Worm (Caenorhabditis elegans) whole organism, L1 larva: ENCODE data around the gene mrpl-49.

Experiments
- F16B12.6 ChIP-seq: fragments of 150-350 bp; optimal IDR thresholded peaks from 2 replicates; lab custom pipeline; 2014; ENCODE audit warnings: missing biosample characterization, missing genetic modification characterization
- Y116A8C.19 ChIP-seq: sonication (generic microtip); optimal IDR thresholded peaks from 2 replicates; lab custom pipeline; 2016; ENCODE audit warnings: missing compliant biosample characterization, missing genetic modification characterization, borderline replicate concordance
- aly-2 ChIP-seq: fragments of 150-350 bp; optimal IDR thresholded peaks from 2 replicates; lab custom pipeline; 2014; ENCODE audit warnings: missing biosample characterization, missing genetic modification characterization
- ceh-63 ChIP-seq: fragments of 200-800 bp; sonication (Bioruptor generic); optimal IDR thresholded peaks from 2 replicates; lab custom pipeline; 2018; ENCODE audit warnings: mild to moderate bottlenecking, missing genetic modification characterization, missing compliant biosample characterization
- dpl-1 ChIP-seq, 3 experiments: fragments of 150-350 bp in 2 of 3; sonication (generic microtip) in 1 of 3; optimal IDR thresholded peaks; 2 replicates each; lab custom pipeline; 2014 to 2017; ENCODE audit warnings: missing biosample characterization in 3 of 3, missing genetic modification characterization in 3 of 3, missing genetic modification reagents in 3 of 3
- efl-1 ChIP-seq, 4 experiments: fragments of 150-350 bp; optimal IDR thresholded peaks in 3 of 4; peaks in 1 of 4; 1 replicate in 1 of 4; 2 replicates in 3 of 4; lab custom pipeline; 2014; ENCODE audit warnings: missing biosample characterization in 2 of 4, missing genetic modification characterization in 2 of 4, missing genetic modification reagents in 2 of 4
- fkh-4 ChIP-seq: sonication (generic microtip); optimal IDR thresholded peaks from 2 replicates; lab custom pipeline; 2016; ENCODE audit warnings: missing compliant biosample characterization, missing genetic modification characterization, borderline replicate concordance
- fkh-8 ChIP-seq: sonication (generic microtip); optimal IDR thresholded peaks from 2 replicates; lab custom pipeline; 2016; ENCODE audit warnings: mild to moderate bottlenecking, missing genetic modification characterization, missing compliant biosample characterization
- jun-1 ChIP-seq: fragments of 150-350 bp; optimal IDR thresholded peaks from 2 replicates; lab custom pipeline; 2014; ENCODE audit warnings: missing biosample characterization, missing genetic modification reagents, missing genetic modification characterization
- lin-35 ChIP-seq, 2 experiments: fragments of 150-350 bp; optimal IDR thresholded peaks; 2 replicates each; lab custom pipeline; 2014; ENCODE audit warnings: missing biosample characterization in 2 of 2, missing genetic modification characterization in 2 of 2, missing genetic modification reagents in 2 of 2
- lsy-2 ChIP-seq, 2 experiments: fragments of 150-350 bp; optimal IDR thresholded peaks; 2 replicates each; lab custom pipeline; 2014; ENCODE audit warnings: missing biosample characterization in 2 of 2, missing genetic modification characterization in 2 of 2
- mab-9 ChIP-seq: fragments of 200-800 bp; sonication (Bioruptor generic); IDR thresholded peaks from 2 replicates; pipeline ENCODE4 v1.3.6; 2022; ENCODE audit warnings: missing genetic modification reagents, missing genetic modification characterization, missing compliant biosample characterization
- nhr-11 ChIP-seq: fragments of 150-350 bp; optimal IDR thresholded peaks from 2 replicates; lab custom pipeline; 2014; ENCODE audit warnings: missing biosample characterization, missing genetic modification characterization
- nhr-19 ChIP-seq: fragments of 200-800 bp; sonication (Bioruptor generic); conservative IDR thresholded peaks from 2 replicates; pipeline ENCODE4 v1.3.6; 2022; ENCODE audit warnings: missing genetic modification characterization, missing compliant biosample characterization
- nhr-237 ChIP-seq: fragments of 150-350 bp; optimal IDR thresholded peaks from 2 replicates; lab custom pipeline; 2014; ENCODE audit warnings: missing biosample characterization, missing genetic modification characterization
- nhr-77 ChIP-seq: fragments of 150-350 bp; optimal IDR thresholded peaks from 2 replicates; lab custom pipeline; 2014; ENCODE audit warnings: missing biosample characterization, missing genetic modification characterization
- nhr-90 ChIP-seq: sonication (generic microtip); optimal IDR thresholded peaks from 2 replicates; lab custom pipeline; 2016; ENCODE audit warnings: mild to moderate bottlenecking, missing genetic modification characterization, missing compliant biosample characterization; ENCODE audit not compliant: poor library complexity
- pax-3 ChIP-seq: fragments of 200-800 bp; sonication (Bioruptor generic); optimal IDR thresholded peaks from 2 replicates; lab custom pipeline; 2018; ENCODE audit warnings: mild to moderate bottlenecking, missing genetic modification characterization, moderate library complexity, missing compliant biosample characterization
- snpc-4 ChIP-seq: fragments of 150-350 bp; optimal IDR thresholded peaks from 2 replicates; lab custom pipeline; 2014; ENCODE audit warnings: missing biosample characterization, missing genetic modification characterization
- snu-23 ChIP-seq: sonication (generic microtip); optimal IDR thresholded peaks from 2 replicates; lab custom pipeline; 2016; ENCODE audit warnings: missing genetic modification characterization, missing compliant biosample characterization
- sox-4 ChIP-seq: sonication (generic microtip); optimal IDR thresholded peaks from 2 replicates; lab custom pipeline; 2016; ENCODE audit warnings: missing genetic modification characterization, missing compliant biosample characterization
- sptf-1 ChIP-seq: fragments of 150-350 bp; optimal IDR thresholded peaks from 2 replicates; lab custom pipeline; 2014; ENCODE audit warnings: missing biosample characterization, missing genetic modification characterization
- swsn-7 ChIP-seq: sonication (generic microtip); optimal IDR thresholded peaks from 2 replicates; lab custom pipeline; 2016; ENCODE audit warnings: missing genetic modification characterization, missing compliant biosample characterization
- unc-30 ChIP-seq: sonication (generic microtip); optimal IDR thresholded peaks from 2 replicates; lab custom pipeline; 2017; ENCODE audit warnings: missing biosample characterization, missing genetic modification characterization
- unc-62 ChIP-seq: fragments of 150-350 bp; optimal IDR thresholded peaks from 2 replicates; lab custom pipeline; 2014; ENCODE audit warnings: missing biosample characterization, missing genetic modification reagents, missing genetic modification characterization
- zip-4 ChIP-seq: fragments of 200-800 bp; sonication (Bioruptor generic); optimal IDR thresholded peaks from 2 replicates; lab custom pipeline; 2018; ENCODE audit warnings: mild to moderate bottlenecking, missing genetic modification characterization, moderate library complexity, missing compliant biosample characterization
- ztf-4 ChIP-seq: fragments of 150-350 bp; optimal IDR thresholded peaks from 2 replicates; lab custom pipeline; 2014; ENCODE audit warnings: missing biosample characterization, missing genetic modification characterization

Gene mrpl-49

ce11 chrV:12768946-12769345 lies 40.5 kb downstream of the mrpl-49 start, which contains the start of gene srt-43:
Gene srt-43 (plus strand): TSS chrV:12769246.
- no peak for TF ChIP-seq nhr-90
- TF ChIP-seq fkh-4 = no peak

ce11 chrV:12773222-12773621 lies 44.8 kb downstream of the mrpl-49 start, which contains the start of gene ZC455.1:
Gene ZC455.1 (plus strand): TSS chrV:12773522.
- TF ChIP-seq lsy-2 (tag; optimal IDR thresholded peaks at IDR 0.05; lab: Kevin White, UChicago) (no peak), Y116A8C.19 (no peak), snpc-4 (tag; lab: Kevin White, UChicago) (no peak), aly-2 (no peak), lin-35 (GFP tag; optimal IDR thresholded peaks at IDR 0.05; lab: Kevin White, UChicago) (no peak), pax-3 (no peak), dpl-1 (GFP tag; optimal IDR thresholded peaks at IDR 0.05; lab: Kevin White, UChicago) (no peak), nhr-90 (no peak), snu-23 (GFP tag; lab: Kevin White, UChicago) (no peak), ztf-4 (tag; lab: Kevin White, UChicago) (no peak), nhr-237 (no peak), zip-4 (GFP tag; lab: Kevin White, UChicago) (no peak), unc-30 (tag; lab: Kevin White, UChicago) (no peak), ceh-63 (GFP tag; lab: Kevin White, UChicago) (no peak), unc-62 (no peak), F16B12.6 (tag; lab: Kevin White, UChicago) (no peak), fkh-4 (no peak)

- no peak for TF ChIP-seq sptf-1 (tag; lab: Kevin White, UChicago)
- no peak for TF ChIP-seq unc-30 (tag; lab: Kevin White, UChicago)
- no peak for TF ChIP-seq nhr-19 (GFP tag; lab: Robert Waterston, UW)
- no peak for TF ChIP-seq sox-4 (tag; lab: Kevin White, UChicago)
- TF ChIP-seq nhr-77 (tag; lab: Kevin White, UChicago) = no peak
- TF ChIP-seq lsy-2 (tag; optimal IDR thresholded peaks at IDR 0.05; lab: Kevin White, UChicago) = no peak
- no peak for TF ChIP-seq efl-1 (optimal IDR thresholded peaks at IDR 0.05; lab: Kevin White, UChicago)
- TF ChIP-seq efl-1 (GFP tag; optimal IDR thresholded peaks at IDR 0.05 in 1 of 2; lab: Kevin White, UChicago) = peak in 1 of 2 experiments; percentile 86
- TF ChIP-seq fkh-8 (tag; lab: Kevin White, UChicago) = peak; percentile 59
- no peak for TF ChIP-seq swsn-7
- TF ChIP-seq mab-9 (GFP tag; lab: Robert Waterston, UW) = no peak
- TF ChIP-seq nhr-11 (tag; lab: Kevin White, UChicago) = no peak
- TF ChIP-seq jun-1 (tag; lab: Kevin White, UChicago) = no peak
These were observed 45.4 kb downstream of the mrpl-49 start for ce11 chrV:12773852-12774251.
